Fruit fly (Drosophila melanogaster) whole organism, embryonic: ENCODE measurements around the gene sea.

Experiments used
- ATbp ChIP-seq: fragments of 200-800 bp; sonication (Bioruptor generic); optimal IDR thresholded peaks from 2 replicates; lab custom pipeline; 2017; ENCODE audit warnings: missing biosample characterization, mild to moderate bottlenecking, missing genetic modification characterization, missing genetic modification reagents
- Bgb ChIP-seq: fragments of 200-800 bp; sonication (Bioruptor generic); IDR thresholded peaks from 2 replicates; pipeline ENCODE4 v1.3.6; 2022; ENCODE audit warnings: missing biosample characterization, missing genetic modification characterization; ENCODE audit not compliant: partially characterized antibody
- CG10274 ChIP-seq: fragments of 200-800 bp; sonication (Bioruptor generic); optimal IDR thresholded peaks from 3 replicates; lab custom pipeline; 2017; ENCODE audit warnings: missing biosample characterization, mild to moderate bottlenecking, missing genetic modification characterization
- CG13296 ChIP-seq: fragments of 200-800 bp; sonication (Bioruptor generic); optimal IDR thresholded peaks from 3 replicates; lab custom pipeline; 2018; ENCODE audit warnings: missing biosample characterization, mild to moderate bottlenecking, missing genetic modification characterization
- CG17361 ChIP-seq: fragments of 200-800 bp; sonication (Bioruptor generic); IDR thresholded peaks from 3 replicates; pipeline ENCODE4 v1.3.6; 2022; ENCODE audit warnings: missing biosample characterization, missing genetic modification characterization
- CG17912 ChIP-seq: fragments of 200-800 bp; sonication (Bioruptor generic); optimal IDR thresholded peaks from 2 replicates; lab custom pipeline; 2018; ENCODE audit warnings: missing biosample characterization, mild to moderate bottlenecking, missing genetic modification characterization
- CG3163 ChIP-seq: fragments of 200-800 bp; sonication (Bioruptor generic); optimal IDR thresholded peaks from 3 replicates; lab custom pipeline; 2016; ENCODE audit warnings: missing biosample characterization, missing genetic modification characterization
- CG7745 ChIP-seq: fragments of 200-800 bp; sonication (Bioruptor generic); optimal IDR thresholded peaks from 2 replicates; lab custom pipeline; 2018; ENCODE audit warnings: missing biosample characterization, mild to moderate bottlenecking, missing genetic modification characterization, moderate library complexity
- CG8089 ChIP-seq: fragments of 200-800 bp; sonication (Bioruptor generic); optimal IDR thresholded peaks from 3 replicates; lab custom pipeline; 2016; ENCODE audit warnings: missing biosample characterization, missing genetic modification characterization
- fru ChIP-seq: fragments of >200 bp; optimal IDR thresholded peaks from 2 replicates; lab custom pipeline; 2017
- fu2 ChIP-seq: fragments of 200-800 bp; sonication (Bioruptor generic); optimal IDR thresholded peaks from 2 replicates; lab custom pipeline; 2016; ENCODE audit warnings: missing biosample characterization, missing genetic modification characterization
- gcm ChIP-seq: fragments of 200-800 bp; sonication (Bioruptor generic); optimal IDR thresholded peaks from 2 replicates; lab custom pipeline; 2019; ENCODE audit warnings: missing biosample characterization, mild to moderate bottlenecking, missing genetic modification characterization, moderate library complexity
- grau ChIP-seq: fragments of 200-800 bp; optimal IDR thresholded peaks from 3 replicates; lab custom pipeline; 2019; ENCODE audit warnings: missing biosample characterization, mild to moderate bottlenecking, missing genetic modification characterization, moderate library complexity
- inv ChIP-seq: fragments of 200-800 bp; sonication (Bioruptor generic); IDR thresholded peaks from 2 replicates; pipeline ENCODE4 v1.3.6; 2022; ENCODE audit warnings: missing biosample characterization, missing genetic modification characterization; ENCODE audit not compliant: partially characterized antibody

- no peak for TF ChIP-seq ATbp
- no peak for TF ChIP-seq CG13296
- TF ChIP-seq fru (lab: Kevin White, UChicago): no peak
- TF ChIP-seq CG17912 (GFP tag; lab: Kevin White, UChicago): no peak
- TF ChIP-seq CG10274 (GFP tag; lab: Kevin White, UChicago): peak; percentile 51
- peak; percentile 41 for TF ChIP-seq CG3163
- TF ChIP-seq CG7745: no peak
- TF ChIP-seq gcm (GFP tag; lab: Kevin White, UChicago): peak; percentile 48
- TF ChIP-seq Bgb: no peak
- no peak; the same call in 2 of the 3 replicates for TF ChIP-seq CG17361 (GFP tag; lab: Robert Waterston, UW)
- peak; percentile 68 for TF ChIP-seq grau (tag; lab: Kevin White, UChicago)
- TF ChIP-seq CG8089: peak; percentile 43
- peak; percentile 9 for TF ChIP-seq fu2 (GFP tag; lab: Kevin White, UChicago)
- TF ChIP-seq inv (GFP tag; lab: Robert Waterston, UW): no peak
These were observed 15.4 kb upstream of the sea start for dm6 chr3R:11582253-11582589.
